Worm (Caenorhabditis elegans) whole organism, early embryonic: Measurements from ENCODE around the gene F10C2.7.

Source experiments
- B0310.2 ChIP-seq: sonication (generic microtip); optimal IDR thresholded peaks from 2 replicates; lab custom pipeline; 2016; ENCODE audit warnings: mild to moderate bottlenecking, missing genetic modification characterization, missing compliant biosample characterization
- flt-1 ChIP-seq: fragments of 200-800 bp; sonication (Bioruptor generic); IDR thresholded peaks from 2 replicates; pipeline ENCODE4 v1.3.6; 2022; ENCODE audit warnings: missing genetic modification characterization, missing compliant biosample characterization
- hmg-4 ChIP-seq: fragments of 200-800 bp; sonication (Bioruptor generic); optimal IDR thresholded peaks from 2 replicates; lab custom pipeline; 2018; ENCODE audit warnings: mild to moderate bottlenecking, missing genetic modification characterization, missing compliant biosample characterization
- sea-1 ChIP-seq: fragments of 200-800 bp; sonication (Bioruptor generic); conservative IDR thresholded peaks from 2 replicates; pipeline ENCODE4 v1.3.6; 2022; ENCODE audit warnings: missing genetic modification characterization, missing compliant biosample characterization
- tbx-37 ChIP-seq: fragments of 200-800 bp; sonication (Bioruptor generic); conservative IDR thresholded peaks from 2 replicates; pipeline ENCODE4 v1.3.6; 2022; ENCODE audit warnings: missing genetic modification reagents, missing genetic modification characterization, missing compliant biosample characterization

DNA sequence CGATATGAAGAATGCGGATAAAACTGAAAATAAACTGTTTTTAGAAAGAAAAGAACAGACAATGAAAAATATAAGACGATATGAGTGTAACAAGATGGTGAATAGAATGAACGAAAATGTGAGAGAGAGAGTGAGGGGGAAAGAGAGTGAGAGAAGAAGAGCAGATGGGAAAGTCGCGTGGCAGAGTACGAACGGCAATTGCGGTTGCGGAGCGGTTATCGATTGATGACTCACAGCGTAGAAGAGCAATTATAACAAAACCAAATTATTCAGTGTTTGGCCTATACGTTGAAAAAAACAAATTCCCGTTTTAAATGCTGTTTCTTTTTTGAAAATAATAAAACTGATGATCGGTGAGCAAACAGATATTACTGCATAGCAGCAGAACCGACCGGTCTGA, 11.7 kb downstream of the F10C2.7 start, which contains the start of gene pqn-53:
- TF ChIP-seq flt-1 (GFP tag; lab: Robert Waterston, UW) (no peak), hmg-4 (GFP tag; lab: Kevin White, UChicago) (no peak), sea-1 (GFP tag; lab: Robert Waterston, UW) (no peak), B0310.2 (tag; lab: Kevin White, UChicago) (no peak), tbx-37 (no peak)
